Fruit fly (Drosophila melanogaster) whole organism, embryonic: Measurements from ENCODE around the gene CG32170.

Source experiments
- CG10147 ChIP-seq: fragments of 200-800 bp; sonication (Bioruptor generic); optimal IDR thresholded peaks from 2 replicates; lab custom pipeline; 2019; ENCODE audit warnings: missing biosample characterization, mild to moderate bottlenecking, missing genetic modification characterization, moderate library complexity
- CG10431 ChIP-seq: fragments of 200-800 bp; sonication (Bioruptor generic); optimal IDR thresholded peaks from 3 replicates; lab custom pipeline; 2018; ENCODE audit warnings: missing biosample characterization, mild to moderate bottlenecking, missing genetic modification characterization
- CG10979 ChIP-seq: fragments of 200-800 bp; sonication (Bioruptor generic); optimal IDR thresholded peaks from 2 replicates; lab custom pipeline; 2018; ENCODE audit warnings: missing biosample characterization, mild to moderate bottlenecking, missing genetic modification characterization, moderate library complexity
- CG11085 ChIP-seq: fragments of 200-800 bp; sonication (Bioruptor generic); IDR thresholded peaks from 2 replicates; pipeline ENCODE4 v1.3.6; 2022; ENCODE audit warnings: missing biosample characterization, missing genetic modification characterization
- CG17361 ChIP-seq: fragments of 200-800 bp; sonication (Bioruptor generic); IDR thresholded peaks from 3 replicates; pipeline ENCODE4 v1.3.6; 2022; ENCODE audit warnings: missing biosample characterization, missing genetic modification characterization
- CG17385 ChIP-seq: fragments of 200-800 bp; sonication (Bioruptor generic); optimal IDR thresholded peaks from 3 replicates; lab custom pipeline; 2018; ENCODE audit warnings: missing biosample characterization, mild to moderate bottlenecking, missing genetic modification characterization
- CG2202 ChIP-seq: fragments of 200-800 bp; sonication (Bioruptor generic); optimal IDR thresholded peaks from 2 replicates; lab custom pipeline; 2018; ENCODE audit warnings: missing biosample characterization, mild to moderate bottlenecking, missing genetic modification characterization
- CG6254 ChIP-seq: fragments of 200-800 bp; sonication (Bioruptor generic); optimal IDR thresholded peaks from 3 replicates; lab custom pipeline; 2017; ENCODE audit warnings: mild to moderate bottlenecking, missing biosample characterization, missing genetic modification reagents, missing genetic modification characterization
- CG6272 ChIP-seq: fragments of 200-800 bp; sonication (Bioruptor generic); IDR thresholded peaks from 2 replicates; pipeline ENCODE4 v1.3.6; 2022; ENCODE audit warnings: missing biosample characterization, missing genetic modification characterization
- CG6654 ChIP-seq: fragments of 200-800 bp; sonication (Bioruptor generic); optimal IDR thresholded peaks from 2 replicates; lab custom pipeline; 2017; ENCODE audit warnings: missing biosample characterization, mild to moderate bottlenecking, missing genetic modification characterization
- CG6791 ChIP-seq: fragments of 200-800 bp; sonication (Bioruptor generic); IDR thresholded peaks from 3 replicates; pipeline ENCODE4 v1.3.6; 2022; ENCODE audit warnings: missing biosample characterization, missing genetic modification characterization; ENCODE audit not compliant: partially characterized antibody
- CG7786 ChIP-seq: fragments of 200-800 bp; sonication (Bioruptor generic); optimal IDR thresholded peaks from 2 replicates; lab custom pipeline; 2016; ENCODE audit warnings: missing biosample characterization, missing genetic modification characterization
- CG8290 ChIP-seq, 3 experiments: fragments of 200-800 bp; sonication (Bioruptor generic); optimal IDR thresholded peaks; 2 replicates each; lab custom pipeline; 2016 to 2019; ENCODE audit warnings: missing biosample characterization in 3 of 3, missing genetic modification characterization in 3 of 3, mild to moderate bottlenecking in 2 of 3, moderate library complexity in 1 of 3
- CG9876 ChIP-seq: fragments of 200-800 bp; sonication (Bioruptor generic); optimal IDR thresholded peaks from 2 replicates; lab custom pipeline; 2016; ENCODE audit warnings: missing biosample characterization, missing genetic modification characterization
- CHES-1-like ChIP-seq: fragments of 200-800 bp; sonication (Bioruptor generic); optimal IDR thresholded peaks from 2 replicates; lab custom pipeline; 2016; ENCODE audit warnings: missing biosample characterization, missing genetic modification characterization
- Chrac-16 ChIP-seq: fragments of 200-800 bp; sonication (Bioruptor generic); optimal IDR thresholded peaks from 3 replicates; lab custom pipeline; 2016; ENCODE audit warnings: missing biosample characterization, missing genetic modification characterization
- ERR ChIP-seq: fragments of 200-800 bp; sonication (Bioruptor generic); optimal IDR thresholded peaks from 2 replicates; lab custom pipeline; 2016; ENCODE audit warnings: missing biosample characterization, missing genetic modification characterization
- Elba2 ChIP-seq: fragments of 200-800 bp; sonication (Bioruptor generic); optimal IDR thresholded peaks from 3 replicates; lab custom pipeline; 2016; ENCODE audit warnings: missing biosample characterization, missing genetic modification characterization
- Ets97D ChIP-seq: fragments of 200-800 bp; sonication (Bioruptor generic); optimal IDR thresholded peaks from 3 replicates; lab custom pipeline; 2016; ENCODE audit warnings: missing biosample characterization, missing genetic modification characterization
- Fer1 ChIP-seq: fragments of 200-800 bp; sonication (Bioruptor generic); optimal IDR thresholded peaks from 2 replicates; lab custom pipeline; 2017; ENCODE audit warnings: missing biosample characterization, mild to moderate bottlenecking, missing genetic modification characterization
- Hr39 ChIP-seq: fragments of >200 bp; optimal IDR thresholded peaks from 2 replicates; lab custom pipeline; 2017
- MTF-1 ChIP-seq: fragments of 200-800 bp; sonication (Bioruptor generic); optimal IDR thresholded peaks from 2 replicates; lab custom pipeline; 2018; ENCODE audit warnings: missing biosample characterization, mild to moderate bottlenecking, missing genetic modification characterization, borderline replicate concordance
- NFAT ChIP-seq: fragments of 200-800 bp; sonication (Bioruptor generic); IDR thresholded peaks from 2 replicates; pipeline ENCODE4 v1.3.6; 2022; ENCODE audit warnings: missing biosample characterization, missing genetic modification characterization
- Neu2 ChIP-seq: fragments of 200-800 bp; sonication (Bioruptor generic); optimal IDR thresholded peaks from 3 replicates; lab custom pipeline; 2016; ENCODE audit warnings: missing biosample characterization, missing genetic modification characterization, borderline replicate concordance
- Oaz ChIP-seq: fragments of 200-800 bp; sonication (Bioruptor generic); IDR thresholded peaks from 2 replicates; pipeline ENCODE4 v1.3.6; 2022; ENCODE audit warnings: missing biosample characterization, missing genetic modification characterization
- Ravus ChIP-seq: fragments of 200-800 bp; sonication (Bioruptor generic); IDR thresholded peaks from 2 replicates; pipeline ENCODE4 v1.3.6; 2022; ENCODE audit warnings: missing biosample characterization, missing genetic modification characterization
- Vsx1 ChIP-seq: fragments of 200-800 bp; sonication (Bioruptor generic); optimal IDR thresholded peaks from 2 replicates; lab custom pipeline; 2017; ENCODE audit warnings: missing biosample characterization, mild to moderate bottlenecking, missing genetic modification characterization, missing genetic modification reagents
- al ChIP-seq: fragments of 200-800 bp; sonication (Bioruptor generic); IDR thresholded peaks from 2 replicates; pipeline ENCODE4 v1.3.6; 2022; ENCODE audit warnings: missing biosample characterization, missing genetic modification characterization
- ap ChIP-seq: fragments of 200-800 bp; sonication (Bioruptor generic); IDR thresholded peaks from 2 replicates; pipeline ENCODE4 v1.3.6; 2022; ENCODE audit warnings: missing biosample characterization, missing genetic modification characterization
- bab2 ChIP-seq: fragments of 200-800 bp; sonication (Bioruptor generic); optimal IDR thresholded peaks from 2 replicates; lab custom pipeline; 2016; ENCODE audit warnings: missing biosample characterization, missing genetic modification characterization
- btn ChIP-seq: fragments of 200-800 bp; sonication (Bioruptor generic); optimal IDR thresholded peaks from 2 replicates; lab custom pipeline; 2016; ENCODE audit warnings: missing biosample characterization, missing genetic modification characterization
- caup ChIP-seq: fragments of 200-800 bp; sonication (Bioruptor generic); optimal IDR thresholded peaks from 3 replicates; lab custom pipeline; 2017; ENCODE audit warnings: missing biosample characterization, mild to moderate bottlenecking, missing genetic modification characterization, moderate library complexity; ENCODE audit not compliant: severe bottlenecking
- eve ChIP-seq, 2 experiments: fragments of >200 bp; optimal IDR thresholded peaks; 2 replicates each; lab custom pipeline; 2017; ENCODE audit warnings: missing biosample characterization in 2 of 2, missing genetic modification characterization in 2 of 2
- fd96Cb ChIP-seq: fragments of 200-800 bp; sonication (Bioruptor generic); optimal IDR thresholded peaks from 2 replicates; lab custom pipeline; 2018; ENCODE audit warnings: missing biosample characterization, mild to moderate bottlenecking, missing genetic modification characterization, moderate library complexity
- grau ChIP-seq: fragments of 200-800 bp; optimal IDR thresholded peaks from 3 replicates; lab custom pipeline; 2019; ENCODE audit warnings: missing biosample characterization, mild to moderate bottlenecking, missing genetic modification characterization, moderate library complexity
- ham ChIP-seq: fragments of 200-800 bp; sonication (Bioruptor generic); IDR thresholded peaks from 2 replicates; pipeline ENCODE4 v1.3.6; 2022; ENCODE audit warnings: missing biosample characterization, missing genetic modification characterization
- her ChIP-seq: fragments of 200-800 bp; sonication (Bioruptor generic); optimal IDR thresholded peaks from 2 replicates; lab custom pipeline; 2016; ENCODE audit warnings: missing biosample characterization, missing genetic modification characterization
- inv ChIP-seq: fragments of 200-800 bp; sonication (Bioruptor generic); IDR thresholded peaks from 2 replicates; pipeline ENCODE4 v1.3.6; 2022; ENCODE audit warnings: missing biosample characterization, missing genetic modification characterization; ENCODE audit not compliant: partially characterized antibody
- jing ChIP-seq: fragments of 200-800 bp; sonication (Bioruptor generic); optimal IDR thresholded peaks from 2 replicates; lab custom pipeline; 2018; ENCODE audit warnings: missing biosample characterization, mild to moderate bottlenecking, missing genetic modification characterization
- luna ChIP-seq: fragments of 200-800 bp; sonication (Bioruptor generic); optimal IDR thresholded peaks from 2 replicates; lab custom pipeline; 2016; ENCODE audit warnings: missing biosample characterization, missing genetic modification characterization
- prd ChIP-seq, 3 experiments: fragments of >200 bp in 2 of 3; fragments of 200-800 bp in 1 of 3; sonication (Bioruptor generic) in 1 of 3; optimal IDR thresholded peaks in 2 of 3; IDR thresholded peaks in 1 of 3; 2 replicates in 2 of 3; 3 replicates in 1 of 3; pipeline versions ENCODE4 v1.3.6 to Lab custom; 2017 to 2022; ENCODE audit warnings: missing biosample characterization in 1 of 3, missing genetic modification characterization in 1 of 3
- pzg ChIP-seq: fragments of 200-800 bp; sonication (Bioruptor generic); optimal IDR thresholded peaks from 3 replicates; lab custom pipeline; 2018; ENCODE audit warnings: missing biosample characterization, mild to moderate bottlenecking, missing genetic modification characterization, moderate library complexity
- ro ChIP-seq: fragments of 200-800 bp; sonication (Bioruptor generic); IDR thresholded peaks from 2 replicates; pipeline ENCODE4 v1.3.6; 2022; ENCODE audit warnings: missing biosample characterization, missing genetic modification characterization
- sens-2 ChIP-seq: fragments of 200-800 bp; sonication (Bioruptor generic); IDR thresholded peaks from 2 replicates; pipeline ENCODE4 v1.3.6; 2022; ENCODE audit warnings: missing biosample characterization, missing genetic modification characterization
- sob ChIP-seq: fragments of 200-800 bp; sonication (Bioruptor generic); IDR thresholded peaks from 2 replicates; pipeline ENCODE4 v1.3.6; 2022; ENCODE audit warnings: missing biosample characterization, missing genetic modification characterization
- tio ChIP-seq: fragments of 200-800 bp; sonication (Bioruptor generic); optimal IDR thresholded peaks from 2 replicates; lab custom pipeline; 2017; ENCODE audit warnings: missing biosample characterization, missing genetic modification characterization, inconsistent platforms
- tna ChIP-seq: fragments of 200-800 bp; sonication (Bioruptor generic); IDR thresholded peaks from 2 replicates; pipeline ENCODE4 v1.3.6; 2022; ENCODE audit warnings: missing biosample characterization, missing genetic modification characterization; ENCODE audit not compliant: partially characterized antibody
- tx ChIP-seq: fragments of 200-800 bp; sonication (Bioruptor generic); optimal IDR thresholded peaks from 2 replicates; lab custom pipeline; 2016; ENCODE audit warnings: missing biosample characterization, missing genetic modification characterization

Gene CG32170

DNA sequence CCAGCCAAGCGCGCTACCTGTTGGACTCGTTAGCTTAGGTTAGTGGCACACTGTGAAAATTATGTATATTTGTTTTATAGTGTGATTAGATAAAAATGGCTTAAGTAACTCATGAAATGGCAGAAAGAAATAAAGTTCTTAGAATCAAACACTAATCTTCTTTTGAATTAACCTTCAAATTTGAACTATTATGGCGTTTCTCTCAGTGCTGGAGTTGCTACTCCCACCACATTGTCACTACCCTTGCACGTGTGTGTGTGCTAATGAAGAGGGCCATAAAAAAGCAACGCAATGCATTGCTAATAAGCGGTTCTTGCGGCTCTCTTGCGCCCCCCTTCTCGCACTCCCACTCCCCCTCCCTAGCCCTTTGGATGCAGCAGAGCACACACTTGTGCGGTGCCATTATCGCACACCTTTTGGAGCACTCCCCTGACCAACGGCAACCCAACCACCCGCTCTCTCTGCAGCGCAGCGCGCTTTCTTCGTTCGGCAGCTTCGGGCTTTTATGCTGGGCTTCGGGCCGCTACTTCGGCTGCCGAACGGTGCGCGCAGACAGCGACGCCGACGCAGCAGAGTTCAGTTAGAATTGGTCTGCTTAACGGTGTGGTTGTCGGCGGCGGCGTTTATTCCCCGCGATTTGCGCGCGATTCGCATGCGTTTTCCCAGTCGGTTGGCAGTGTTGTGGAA lies 13.7 kb downstream of the CG32170 start (continued):
- peak; percentile 93 for TF ChIP-seq fd96Cb (tag; lab: Kevin White, UChicago)
- TF ChIP-seq CG11085 (GFP tag; lab: Robert Waterston, UW), result peak; percentile 58
- peak; percentile 84 for TF ChIP-seq grau
- TF ChIP-seq Hr39 (lab: Kevin White, UChicago), result no peak
- TF ChIP-seq pzg (GFP tag; lab: Kevin White, UChicago), result no peak
- peak; percentile 67 for TF ChIP-seq CG8290 (GFP tag; optimal IDR thresholded peaks at IDR 0.05; lab: Kevin White, UChicago)
- peak in 1 of 2 experiments; percentile 68 for TF ChIP-seq CG8290 (tag; optimal IDR thresholded peaks at IDR 0.05; lab: Kevin White, UChicago)
- TF ChIP-seq CHES-1-like (GFP tag; lab: Kevin White, UChicago), result peak; percentile 80
- TF ChIP-seq Oaz (GFP tag; lab: Robert Waterston, UW), result peak; percentile 82
- peak; percentile 91 for TF ChIP-seq CG17361 (GFP tag; lab: Robert Waterston, UW)
- peak; percentile 75 for TF ChIP-seq Fer1 (GFP tag; lab: Kevin White, UChicago)
- TF ChIP-seq ERR (GFP tag; lab: Kevin White, UChicago), result peak; percentile 77
- TF ChIP-seq MTF-1 (GFP tag; lab: Kevin White, UChicago), result peak; percentile 80
- no peak for TF ChIP-seq Neu2 (GFP tag; lab: Kevin White, UChicago)
- TF ChIP-seq Chrac-16, result peak; percentile 82
- peak; percentile 83 for TF ChIP-seq btn (GFP tag; lab: Kevin White, UChicago)
- peak; percentile 87 for TF ChIP-seq tio (GFP tag; lab: Kevin White, UChicago)
- peak; percentile 91 for TF ChIP-seq ap (GFP tag; lab: Robert Waterston, UW)
- TF ChIP-seq Ravus (GFP tag; lab: Robert Waterston, UW), result peak; percentile 73
- no peak for TF ChIP-seq prd (optimal IDR thresholded peaks at IDR 0.05; lab: Kevin White, UChicago)
- peak; percentile 93 for TF ChIP-seq prd (GFP tag; IDR thresholded peaks at IDR 0.05; lab: Robert Waterston, UW)
- peak; percentile 92 for TF ChIP-seq sob (GFP tag; lab: Robert Waterston, UW)
- TF ChIP-seq inv, result no peak
- TF ChIP-seq CG7786 (GFP tag; lab: Kevin White, UChicago), result peak; percentile 79
- peak; percentile 92 for TF ChIP-seq CG6254 (GFP tag; lab: Kevin White, UChicago)
- peak; percentile 99 for TF ChIP-seq Vsx1 (GFP tag; lab: Kevin White, UChicago)
- peak; percentile 71 for TF ChIP-seq CG6272 (GFP tag; lab: Robert Waterston, UW)
- TF ChIP-seq tna, result peak; percentile 49; the same call in 1 of the 2 replicates
- peak; percentile 91 for TF ChIP-seq bab2 (GFP tag; lab: Kevin White, UChicago)
- TF ChIP-seq tx (GFP tag; lab: Kevin White, UChicago), result peak; percentile 81
- peak; percentile 90 for TF ChIP-seq CG2202 (tag; lab: Kevin White, UChicago)
- TF ChIP-seq Ets97D (GFP tag; lab: Kevin White, UChicago), result peak; percentile 42
- peak; percentile 88 for TF ChIP-seq CG17385 (GFP tag; lab: Kevin White, UChicago)
- peak; percentile 38; the same call in 1 of the 2 replicates for TF ChIP-seq al (GFP tag; lab: Robert Waterston, UW)
- TF ChIP-seq CG10979, result peak; percentile 95
- no peak; the same call in 2 of the 3 replicates for TF ChIP-seq CG6791 (GFP tag; lab: Robert Waterston, UW)
- peak; percentile 72 for TF ChIP-seq caup (GFP tag; lab: Kevin White, UChicago)
- peak; percentile 89 for TF ChIP-seq jing (GFP tag; lab: Kevin White, UChicago)
- peak; percentile 60 for TF ChIP-seq CG9876
- TF ChIP-seq NFAT (GFP tag; lab: Robert Waterston, UW), result 0 out of 2 replicates have a peak, but pooled peaks have one; percentile 42
- TF ChIP-seq CG10431 (GFP tag; lab: Kevin White, UChicago), result peak; percentile 74
- peak; percentile 96 for TF ChIP-seq sens-2 (GFP tag; lab: Robert Waterston, UW)
- peak; percentile 81 for TF ChIP-seq CG6654
- TF ChIP-seq ham (GFP tag; lab: Robert Waterston, UW), result 0 out of 2 replicates have a peak, but pooled peaks have one; percentile 15
- TF ChIP-seq luna (GFP tag; lab: Kevin White, UChicago), result peak; percentile 47
- peak; percentile 66 for TF ChIP-seq CG10147 (GFP tag; lab: Kevin White, UChicago)
- TF ChIP-seq her (GFP tag; lab: Kevin White, UChicago), result peak; percentile 85
- peak; percentile 36 for TF ChIP-seq Elba2 (GFP tag; lab: Kevin White, UChicago)
- peak; percentile 78 for TF ChIP-seq ro (GFP tag; lab: Robert Waterston, UW)
- peak in 1 of 2 experiments; percentile 96 for TF ChIP-seq eve (GFP tag; optimal IDR thresholded peaks at IDR 0.05; lab: Kevin White, UChicago)
